Worm (Caenorhabditis elegans): ENCODE measurements around the gene F37C4.6.

- TF ChIP-seq ztf-4 (tag; optimal IDR thresholded peaks at IDR 0.05) (no peak), nhr-11 (tag; optimal IDR thresholded peaks at IDR 0.05) (no peak), ets-5 (GFP tag; IDR thresholded peaks at IDR 0.05) (no peak), efl-1 (optimal IDR thresholded peaks at IDR 0.05) (no peak), efl-1 (GFP tag; optimal IDR thresholded peaks at IDR 0.05 in 1 of 2) (no peak), xbp-1 (tag; optimal IDR thresholded peaks at IDR 0.05) (no peak)
Observed at ce11 chrIV:3848985-3849384, 29.1 kb downstream of the F37C4.6 start.

Data from whole organism, L1 larva.